Worm (Caenorhabditis elegans): ENCODE measurements around the gene Y57E12AL.1.

DNA sequence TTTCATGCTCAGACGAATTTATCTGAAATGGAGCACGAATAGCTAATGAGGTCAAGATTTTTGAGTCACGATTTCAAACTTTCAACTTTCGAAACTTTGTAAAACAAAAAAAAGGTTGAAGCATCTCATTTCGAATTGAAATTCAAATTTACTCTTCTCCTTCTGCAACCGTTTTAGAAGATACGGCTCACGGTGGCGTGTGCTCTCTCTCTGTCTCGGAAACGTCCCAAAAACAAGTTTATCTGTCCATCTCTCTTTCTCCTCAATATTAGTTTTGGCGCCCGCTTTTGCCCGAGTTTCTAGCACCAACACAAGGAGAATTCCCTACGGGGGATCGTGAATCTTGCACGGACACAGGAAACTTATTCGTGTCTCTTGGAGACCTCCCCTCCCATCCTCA lies 50.0 kb downstream of the Y57E12AL.1 start:
- TF ChIP-seq F13C5.2 (tag; optimal IDR thresholded peaks at IDR 0.05) = no peak
- no peak for TF ChIP-seq pes-1 (GFP tag; IDR thresholded peaks at IDR 0.05)
- TF ChIP-seq B0310.2 (tag; optimal IDR thresholded peaks at IDR 0.05) = no peak
- TF ChIP-seq hmbx-1 (tag; optimal IDR thresholded peaks at IDR 0.05) = no peak
- TF ChIP-seq ceh-13 (GFP tag; optimal IDR thresholded peaks at IDR 0.05) = no peak

Data from whole organism, early embryonic.